Worm (Caenorhabditis elegans): ENCODE data around the gene rgs-5.

Gene rgs-5

DNA sequence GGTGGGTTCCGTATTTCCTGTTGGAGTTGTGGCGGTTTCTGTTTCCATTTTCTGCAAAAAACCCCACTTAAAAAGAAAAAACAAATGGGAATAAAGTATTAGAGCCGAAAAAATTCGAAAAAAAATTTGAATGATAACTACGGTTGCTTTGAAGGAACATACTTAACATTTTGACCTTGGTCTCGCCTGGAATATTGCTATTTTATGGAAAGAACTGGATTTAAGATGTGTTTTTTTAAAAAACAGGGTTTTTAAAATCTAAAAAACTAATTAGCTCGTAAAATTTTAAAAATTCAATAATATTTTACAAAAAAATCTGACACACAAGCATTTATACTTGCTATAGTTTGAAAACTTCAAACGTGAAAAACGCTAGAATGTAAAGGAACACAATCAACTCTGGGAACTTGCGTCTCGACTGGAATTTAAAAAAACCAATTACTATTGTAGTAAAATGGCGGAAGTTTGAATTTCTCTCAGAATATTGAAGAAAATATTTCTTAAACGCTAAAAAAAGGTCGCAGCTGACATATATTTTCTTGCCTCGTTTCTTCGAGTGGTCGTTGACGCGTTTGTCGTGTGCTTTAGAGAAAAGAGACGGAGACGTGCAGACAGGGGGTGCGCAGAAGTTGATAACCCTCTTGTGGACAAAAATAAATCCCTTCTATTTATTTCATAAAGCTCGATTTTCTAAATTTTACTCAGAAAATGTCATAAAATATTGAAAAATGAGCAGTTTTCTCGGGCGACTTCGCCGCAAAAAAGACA lies at the start of gene rgs-5, which contains the start of gene lgg-3:
Gene rgs-5, plus strand, starts transcription at position 593 of the 768 bp plus-strand sequence.
Gene lgg-3, minus strand, starts transcription at position 51 of the 768 bp plus-strand sequence.
- peak; percentile 24 for TF ChIP-seq fos-1 (tag; optimal IDR thresholded peaks at IDR 0.05)
- TF ChIP-seq nhr-10 (tag; optimal IDR thresholded peaks at IDR 0.05): no peak
- peak; percentile 34 for TF ChIP-seq snpc-4 (tag; optimal IDR thresholded peaks at IDR 0.05)
- peak; percentile 53 for TF ChIP-seq crh-2 (tag; optimal IDR thresholded peaks at IDR 0.05)
- no peak for TF ChIP-seq lin-39 (tag; optimal IDR thresholded peaks at IDR 0.05)
- peak; percentile 50 for TF ChIP-seq lin-13 (GFP tag; optimal IDR thresholded peaks at IDR 0.05)
- peak; percentile 56 for TF ChIP-seq C34F6.9 (tag; optimal IDR thresholded peaks at IDR 0.05)
- peak; percentile 52 for TF ChIP-seq nhr-129 (tag; optimal IDR thresholded peaks at IDR 0.05)
- peak; percentile 1 to 65 for TF ChIP-seq lsy-2 (tag; optimal IDR thresholded peaks at IDR 0.05)
- no peak for TF ChIP-seq mdl-1 (tag; optimal IDR thresholded peaks at IDR 0.05)
- TF ChIP-seq unc-55 (GFP tag; optimal IDR thresholded peaks at IDR 0.05): peak; percentile 61
- TF ChIP-seq lin-11 (tag; optimal IDR thresholded peaks at IDR 0.05): no peak

- TF ChIP-seq unc-55 (GFP tag; optimal IDR thresholded peaks at IDR 0.05): peak; percentile 24
- peak; percentile 86 for TF ChIP-seq ama-1 (optimal IDR thresholded peaks at IDR 0.05)
- TF ChIP-seq sma-9 (GFP tag; optimal IDR thresholded peaks at IDR 0.05): peak; percentile 53
- TF ChIP-seq sma-9 (tag; optimal IDR thresholded peaks at IDR 0.05): no peak
- TF ChIP-seq F13H6.1 (tag; optimal IDR thresholded peaks at IDR 0.05): peak; percentile 38
- peak; percentile 69 for TF ChIP-seq nhr-21 (tag; optimal IDR thresholded peaks at IDR 0.05)
- TF ChIP-seq crh-2 (tag; optimal IDR thresholded peaks at IDR 0.05): peak; percentile 42
- TF ChIP-seq gmeb-1 (tag; optimal IDR thresholded peaks at IDR 0.05): peak; percentile 59
- TF ChIP-seq alr-1 (tag; optimal IDR thresholded peaks at IDR 0.05): no peak
- TF ChIP-seq mab-5 (tag; optimal IDR thresholded peaks at IDR 0.05): no peak
- no peak for TF ChIP-seq lin-39 (tag; optimal IDR thresholded peaks at IDR 0.05)
- no peak for TF ChIP-seq nhr-237 (tag; optimal IDR thresholded peaks at IDR 0.05)
- TF ChIP-seq lin-13 (GFP tag; optimal IDR thresholded peaks at IDR 0.05): peak; percentile 23
- TF ChIP-seq sma-3 (GFP tag; optimal IDR thresholded peaks at IDR 0.05): peak; percentile 68
- TF ChIP-seq fos-1 (tag; optimal IDR thresholded peaks at IDR 0.05): peak; percentile 68
- TF ChIP-seq nhr-6 (tag; optimal IDR thresholded peaks at IDR 0.05): no peak
- TF ChIP-seq sem-4 (tag; optimal IDR thresholded peaks at IDR 0.05): no peak
- TF ChIP-seq snpc-4 (tag; optimal IDR thresholded peaks at IDR 0.05): peak; percentile 96
- peak in 1 of 2 experiments; percentile 37 for TF ChIP-seq lsy-2 (tag; optimal IDR thresholded peaks at IDR 0.05)
These were observed 44.7 kb upstream of the rgs-5 start for ce11 chrIII:5653692-5654105.

- TF ChIP-seq ztf-1 (GFP tag; conservative IDR thresholded peaks at IDR 0.05) (no peak), unc-62 (GFP tag; optimal IDR thresholded peaks at IDR 0.05) (no peak), egl-27 (tag; optimal IDR thresholded peaks at IDR 0.05) (no peak), sma-9 (GFP tag; optimal IDR thresholded peaks at IDR 0.05) (no peak), sma-9 (tag; optimal IDR thresholded peaks at IDR 0.05) (no peak), ama-1 (optimal IDR thresholded peaks at IDR 0.05) (no peak), lin-11 (tag; optimal IDR thresholded peaks at IDR 0.05) (no peak), C34F6.9 (tag; optimal IDR thresholded peaks at IDR 0.05) (no peak), nhr-6 (tag; optimal IDR thresholded peaks at IDR 0.05) (no peak), F13H6.1 (tag; optimal IDR thresholded peaks at IDR 0.05) (no peak), skn-1 (tag; optimal IDR thresholded peaks at IDR 0.05) (no peak), nhr-25 (tag; optimal IDR thresholded peaks at IDR 0.05) (no peak), sma-3 (GFP tag; optimal IDR thresholded peaks at IDR 0.05) (no peak), nhr-11 (tag; optimal IDR thresholded peaks at IDR 0.05) (no peak), mdl-1 (tag; optimal IDR thresholded peaks at IDR 0.05) (no peak), Y55F3AM.14 (GFP tag; optimal IDR thresholded peaks at IDR 0.05) (no peak), gmeb-1 (tag; optimal IDR thresholded peaks at IDR 0.05) (no peak), blmp-1 (tag; optimal IDR thresholded peaks at IDR 0.05; ENCODE audit: insufficient read depth) (no peak), nhr-23 (tag; optimal IDR thresholded peaks at IDR 0.05) (no peak)
These were observed 41.4 kb upstream of the rgs-5 start, which contains the start of gene sdz-21 for ce11 chrIII:5656941-5657340. Gene sdz-21, minus strand, starts transcription at chrIII:5657041.

ce11 chrIII:5660976-5661375 lies 37.4 kb upstream of the rgs-5 start, which contains the start of gene F54E7.6:
Gene F54E7.6, minus strand, starts transcription at chrIII:5661085.
- peak; percentile 57 for TF ChIP-seq nhr-25 (tag; optimal IDR thresholded peaks at IDR 0.05)
- TF ChIP-seq nhr-10 (tag; optimal IDR thresholded peaks at IDR 0.05): no peak

Measured in whole organism, L2 larva.